Worm (Caenorhabditis elegans) whole organism, L2 larva: ENCODE data around the gene ugt-67.

ENCODE experiments used
- Y55F3AM.14 ChIP-seq: fragments of 200-800 bp; sonication (Bioruptor generic); optimal IDR thresholded peaks from 2 replicates; lab custom pipeline; 2018; ENCODE audit warnings: mild to moderate bottlenecking, missing genetic modification characterization, missing compliant biosample characterization
- ama-1 ChIP-seq: fragments of 150-350 bp; optimal IDR thresholded peaks from 2 replicates; lab custom pipeline; 2018; ENCODE audit warnings: inconsistent platforms
- egl-27 ChIP-seq: sonication (generic microtip); optimal IDR thresholded peaks from 3 replicates; lab custom pipeline; 2017; ENCODE audit warnings: missing biosample characterization, missing genetic modification reagents, missing genetic modification characterization
- lin-13 ChIP-seq: fragments of 150-350 bp; optimal IDR thresholded peaks from 2 replicates; lab custom pipeline; 2014; ENCODE audit warnings: missing biosample characterization, missing genetic modification reagents, missing genetic modification characterization
- mab-5 ChIP-seq: fragments of 150-350 bp; optimal IDR thresholded peaks from 2 replicates; lab custom pipeline; 2014; ENCODE audit warnings: missing biosample characterization, missing genetic modification characterization
- nhr-10 ChIP-seq: sonication (generic microtip); optimal IDR thresholded peaks from 2 replicates; lab custom pipeline; 2017; ENCODE audit warnings: missing biosample characterization, missing genetic modification characterization
- nhr-12 ChIP-seq: fragments of 150-350 bp; optimal IDR thresholded peaks from 2 replicates; lab custom pipeline; 2014; ENCODE audit warnings: missing biosample characterization, missing genetic modification characterization
- nhr-237 ChIP-seq: fragments of 150-350 bp; optimal IDR thresholded peaks from 2 replicates; lab custom pipeline; 2014; ENCODE audit warnings: missing biosample characterization, missing genetic modification characterization
- nhr-77 ChIP-seq: fragments of 150-350 bp; optimal IDR thresholded peaks from 2 replicates; lab custom pipeline; 2014; ENCODE audit warnings: missing biosample characterization, missing genetic modification characterization
- skn-1 ChIP-seq: sonication (generic microtip); optimal IDR thresholded peaks from 2 replicates; lab custom pipeline; 2017; ENCODE audit warnings: missing biosample characterization, missing genetic modification characterization
- ztf-1 ChIP-seq: fragments of 200-800 bp; sonication (Bioruptor generic); conservative IDR thresholded peaks from 2 replicates; pipeline ENCODE4 v1.3.6; 2022; ENCODE audit warnings: missing genetic modification characterization, missing compliant biosample characterization
- ztf-11 ChIP-seq: sonication (generic microtip); optimal IDR thresholded peaks from 2 replicates; lab custom pipeline; 2017; ENCODE audit warnings: missing biosample characterization, missing genetic modification characterization

ce11 chrV:4891305-4891704, 9.9 kb upstream of the ugt-67 start:
- no peak for TF ChIP-seq ama-1 (lab: Kevin White, UChicago)
- TF ChIP-seq nhr-10 (tag; lab: Kevin White, UChicago): no peak
- TF ChIP-seq nhr-12 (tag; lab: Kevin White, UChicago): no peak
- TF ChIP-seq ztf-1 (GFP tag; lab: Robert Waterston, UW): no peak
- no peak for TF ChIP-seq ztf-11 (tag; lab: Kevin White, UChicago)
- TF ChIP-seq skn-1 (tag; lab: Kevin White, UChicago): no peak
- no peak for TF ChIP-seq egl-27 (tag; lab: Kevin White, UChicago)
- TF ChIP-seq nhr-77 (tag; lab: Kevin White, UChicago): no peak
- no peak for TF ChIP-seq lin-13 (GFP tag; lab: Kevin White, UChicago)
- TF ChIP-seq Y55F3AM.14: no peak
- TF ChIP-seq mab-5 (tag; lab: Kevin White, UChicago): no peak
- no peak for TF ChIP-seq nhr-237
